Fruit fly (Drosophila melanogaster) Kc167 (cell line): ENCODE data around the gene CG17712.

Experiments used
- Sin3A ChIP-seq: fragments of >200 bp; optimal IDR thresholded peaks from 2 replicates; lab custom pipeline; 2018; ENCODE audit warnings: missing external identifiers
- psq ChIP-seq: fragments of >200 bp; optimal IDR thresholded peaks from 2 replicates; lab custom pipeline; 2017; ENCODE audit warnings: missing external identifiers

dm6 chr2L:1794817-1795216 is 42.9 kb upstream of the CG17712 start, which contains the start of gene Gr22a:
- TF ChIP-seq Sin3A (lab: Kevin White, UChicago) (no peak), psq (lab: Kevin White, UChicago) (no peak)
